Worm (Caenorhabditis elegans) whole organism, early embryonic: ENCODE results near the gene F13E9.9.

Experiments
- B0310.2 ChIP-seq: sonication (generic microtip); optimal IDR thresholded peaks from 2 replicates; lab custom pipeline; 2016; ENCODE audit warnings: mild to moderate bottlenecking, missing genetic modification characterization, missing compliant biosample characterization
- F13C5.2 ChIP-seq: sonication (generic microtip); optimal IDR thresholded peaks from 2 replicates; lab custom pipeline; 2017; ENCODE audit warnings: mild to moderate bottlenecking, missing genetic modification characterization, inconsistent platforms, missing compliant biosample characterization
- ama-1 ChIP-seq: fragments of 150-350 bp; optimal IDR thresholded peaks from 2 replicates; lab custom pipeline; 2014
- ceh-36 ChIP-seq: sonication (generic microtip); optimal IDR thresholded peaks from 2 replicates; lab custom pipeline; 2016; ENCODE audit warnings: missing genetic modification characterization, inconsistent platforms, missing compliant biosample characterization
- ets-7 ChIP-seq: sonication (generic microtip); optimal IDR thresholded peaks from 2 replicates; lab custom pipeline; 2016; ENCODE audit warnings: missing genotype, missing genetic modification characterization, missing compliant biosample characterization
- flt-1 ChIP-seq: fragments of 200-800 bp; sonication (Bioruptor generic); IDR thresholded peaks from 2 replicates; pipeline ENCODE4 v1.3.6; 2022; ENCODE audit warnings: missing genetic modification characterization, missing compliant biosample characterization
- hmg-4 ChIP-seq: fragments of 200-800 bp; sonication (Bioruptor generic); optimal IDR thresholded peaks from 2 replicates; lab custom pipeline; 2018; ENCODE audit warnings: mild to moderate bottlenecking, missing genetic modification characterization, missing compliant biosample characterization
- sea-1 ChIP-seq: fragments of 200-800 bp; sonication (Bioruptor generic); conservative IDR thresholded peaks from 2 replicates; pipeline ENCODE4 v1.3.6; 2022; ENCODE audit warnings: missing genetic modification characterization, missing compliant biosample characterization
- tbx-11 ChIP-seq: fragments of 200-800 bp; sonication (Bioruptor generic); IDR thresholded peaks from 2 replicates; pipeline ENCODE4 v1.3.6; 2022; ENCODE audit warnings: missing genetic modification characterization, missing compliant biosample characterization
- tbx-37 ChIP-seq: fragments of 200-800 bp; sonication (Bioruptor generic); conservative IDR thresholded peaks from 2 replicates; pipeline ENCODE4 v1.3.6; 2022; ENCODE audit warnings: missing genetic modification reagents, missing genetic modification characterization, missing compliant biosample characterization
- tra-4 ChIP-seq: sonication (generic microtip); optimal IDR thresholded peaks from 2 replicates; lab custom pipeline; 2017; ENCODE audit warnings: missing genetic modification characterization, missing compliant biosample characterization

DNA sequence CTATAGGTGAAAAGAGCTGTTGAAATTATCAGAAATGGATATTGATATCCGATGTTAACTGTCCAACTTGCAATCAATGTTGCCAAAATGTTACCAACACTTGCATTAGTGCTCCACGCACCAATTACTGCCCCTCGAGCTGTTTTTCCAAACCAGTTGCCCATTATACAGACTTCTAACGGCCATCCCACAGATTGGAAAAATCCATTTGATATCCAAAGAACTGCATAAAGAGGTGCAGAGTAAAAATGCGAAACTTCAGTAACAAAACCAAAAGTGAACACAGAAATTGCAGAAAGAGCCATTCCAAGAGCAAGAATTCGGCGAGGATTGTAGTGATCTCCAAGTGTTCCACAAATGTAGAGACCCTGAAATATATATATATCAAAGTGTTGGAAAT, 44.9 kb downstream of the F13E9.9 start:
- TF ChIP-seq hmg-4 (GFP tag; lab: Kevin White, UChicago) (no peak), tbx-37 (GFP tag; lab: Robert Waterston, UW) (no peak), tbx-11 (no peak), ama-1 (lab: Kevin White, UChicago) (no peak), B0310.2 (tag; lab: Kevin White, UChicago) (no peak), ets-7 (tag; lab: Kevin White, UChicago) (no peak), ceh-36 (no peak), F13C5.2 (tag; lab: Kevin White, UChicago) (no peak), flt-1 (GFP tag; lab: Robert Waterston, UW) (no peak), sea-1 (GFP tag; lab: Robert Waterston, UW) (no peak), tra-4 (tag; lab: Kevin White, UChicago) (no peak)
